Worm (Caenorhabditis elegans) whole organism, young adult: ENCODE measurements around the gene hcp-3.

Experiments used
- B0019.2 ChIP-seq: fragments of 200-800 bp; sonication (Bioruptor generic); conservative IDR thresholded peaks from 2 replicates; pipeline ENCODE4 v1.3.6; 2022; ENCODE audit warnings: missing genetic modification reagents, missing genetic modification characterization, missing compliant biosample characterization
- hlh-26 ChIP-seq: fragments of 200-800 bp; sonication (Bioruptor generic); conservative IDR thresholded peaks from 2 replicates; pipeline ENCODE4 v1.3.6; 2022; ENCODE audit warnings: missing genetic modification reagents, missing genetic modification characterization, missing compliant biosample characterization
- hmg-20 ChIP-seq: fragments of 200-800 bp; sonication (Bioruptor generic); IDR thresholded peaks from 2 replicates; pipeline ENCODE4 v1.3.6; 2022; ENCODE audit warnings: missing genetic modification reagents, missing genetic modification characterization, missing compliant biosample characterization
- lin-35 ChIP-seq, 3 experiments: fragments of 150-350 bp in 2 of 3; sonication (generic microtip) in 1 of 3; optimal IDR thresholded peaks; 2 replicates each; lab custom pipeline; 2014 to 2018; ENCODE audit warnings: missing biosample characterization in 3 of 3, missing genetic modification characterization in 3 of 3, missing genetic modification reagents in 3 of 3
- madf-8 ChIP-seq: fragments of 200-800 bp; sonication (Bioruptor generic); conservative IDR thresholded peaks from 2 replicates; pipeline ENCODE4 v1.3.6; 2022; ENCODE audit warnings: missing genetic modification reagents, missing genetic modification characterization, missing compliant biosample characterization
- mes-4 ChIP-seq: sonication (generic microtip); optimal IDR thresholded peaks from 2 replicates; lab custom pipeline; 2016; ENCODE audit warnings: missing genotype, missing genetic modification characterization, missing compliant biosample characterization
- nfya-1 ChIP-seq: sonication (generic microtip); optimal IDR thresholded peaks from 2 replicates; lab custom pipeline; 2017; ENCODE audit warnings: antibody characterized with exemption, missing compliant biosample characterization, missing genetic modification characterization, borderline replicate concordance; ENCODE audit not compliant: insufficient read depth
- pha-4 ChIP-seq: fragments of 150-350 bp; sonication (generic microtip); optimal IDR thresholded peaks from 2 replicates; lab custom pipeline; 2014; ENCODE audit warnings: missing biosample characterization, missing genetic modification reagents, missing genetic modification characterization
- repo-1 ChIP-seq: sonication (generic microtip); optimal IDR thresholded peaks from 2 replicates; lab custom pipeline; 2017; ENCODE audit warnings: mild to moderate bottlenecking, missing genetic modification characterization, missing compliant biosample characterization
- somi-1 ChIP-seq: fragments of 200-800 bp; sonication (Bioruptor generic); optimal IDR thresholded peaks from 2 replicates; lab custom pipeline; 2018; ENCODE audit warnings: mild to moderate bottlenecking, missing genetic modification characterization, missing compliant biosample characterization
- ztf-18 ChIP-seq: sonication (generic microtip); optimal IDR thresholded peaks from 2 replicates; lab custom pipeline; 2016; ENCODE audit warnings: missing genotype, mild to moderate bottlenecking, missing genetic modification characterization, missing compliant biosample characterization
- ztf-28 ChIP-seq: fragments of 200-800 bp; sonication (Bioruptor generic); IDR thresholded peaks from 2 replicates; pipeline ENCODE4 v1.3.6; 2022; ENCODE audit warnings: missing genetic modification reagents, missing genetic modification characterization, missing compliant biosample characterization

DNA sequence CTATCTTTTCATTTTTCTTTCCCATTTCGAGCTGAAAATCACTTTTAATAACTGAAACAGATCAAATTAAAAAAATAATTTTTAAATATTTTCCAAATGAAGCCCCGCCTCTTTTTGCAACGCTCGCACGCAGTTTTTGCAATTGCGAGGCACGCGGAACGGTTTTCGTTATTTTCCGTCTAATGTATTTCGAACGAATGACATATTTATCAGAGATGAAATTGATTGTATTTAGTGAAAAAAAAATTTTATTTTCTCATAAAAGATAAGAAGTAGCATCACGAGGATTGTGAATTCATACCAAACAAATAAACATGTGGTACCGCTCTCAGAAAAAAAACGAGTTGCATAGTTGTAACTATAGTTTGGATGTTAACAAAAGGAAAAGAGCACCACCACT lies 13.6 kb upstream of the hcp-3 start, which contains the start of gene rpac-19:
- no peak for TF ChIP-seq ztf-28 (GFP tag; lab: Robert Waterston, UW)
- TF ChIP-seq madf-8 (GFP tag; lab: Robert Waterston, UW), result peak; percentile 32
- peak; percentile 77 for TF ChIP-seq pha-4 (tag; lab: Kevin White, UChicago)
- TF ChIP-seq hmg-20, result no peak
- TF ChIP-seq B0019.2 (GFP tag; lab: Robert Waterston, UW), result no peak
- no peak for TF ChIP-seq nfya-1 (tag; lab: Kevin White, UChicago)
- no peak for TF ChIP-seq hlh-26 (GFP tag; lab: Robert Waterston, UW)
- peak; percentile 75 for TF ChIP-seq ztf-18 (tag; lab: Kevin White, UChicago)
- peak; percentile 53 for TF ChIP-seq mes-4 (tag; lab: Kevin White, UChicago)
- peak; percentile 89 for TF ChIP-seq repo-1 (tag; lab: Kevin White, UChicago)
- TF ChIP-seq lin-35 (GFP tag; optimal IDR thresholded peaks at IDR 0.05; lab: Kevin White, UChicago), result peak in 2 of 3 experiments; percentile 23 to 79
- peak; percentile 61 for TF ChIP-seq somi-1 (GFP tag; lab: Kevin White, UChicago)
